Fruit fly (Drosophila melanogaster) whole organism, embryonic: ENCODE results near the gene CG32313.

ENCODE experiments used
- CG10147 ChIP-seq: fragments of 200-800 bp; sonication (Bioruptor generic); optimal IDR thresholded peaks from 2 replicates; lab custom pipeline; 2019; ENCODE audit warnings: missing biosample characterization, mild to moderate bottlenecking, missing genetic modification characterization, moderate library complexity
- CG10431 ChIP-seq: fragments of 200-800 bp; sonication (Bioruptor generic); optimal IDR thresholded peaks from 3 replicates; lab custom pipeline; 2018; ENCODE audit warnings: missing biosample characterization, mild to moderate bottlenecking, missing genetic modification characterization
- CG10654 ChIP-seq: fragments of 200-800 bp; sonication (Bioruptor generic); optimal IDR thresholded peaks from 2 replicates; lab custom pipeline; 2016; ENCODE audit warnings: missing biosample characterization, missing genetic modification characterization
- CG12219 ChIP-seq: fragments of 200-800 bp; sonication (Bioruptor generic); optimal IDR thresholded peaks from 3 replicates; lab custom pipeline; 2018; ENCODE audit warnings: missing biosample characterization, mild to moderate bottlenecking, missing genetic modification characterization
- CG12744 ChIP-seq: fragments of 200-800 bp; sonication (Bioruptor generic); optimal IDR thresholded peaks from 2 replicates; lab custom pipeline; 2016; ENCODE audit warnings: missing biosample characterization, missing genetic modification characterization
- CG13287 ChIP-seq: fragments of 200-800 bp; sonication (Bioruptor generic); IDR thresholded peaks from 2 replicates; pipeline ENCODE4 v1.3.6; 2022; ENCODE audit warnings: missing biosample characterization, missing genetic modification characterization; ENCODE audit not compliant: partially characterized antibody
- CG13424 ChIP-seq: fragments of 200-800 bp; sonication (Bioruptor generic); optimal IDR thresholded peaks from 2 replicates; lab custom pipeline; 2019; ENCODE audit warnings: missing biosample characterization, mild to moderate bottlenecking, missing genetic modification characterization, moderate library complexity
- CG14710 ChIP-seq: fragments of 200-800 bp; sonication (Bioruptor generic); optimal IDR thresholded peaks from 3 replicates; lab custom pipeline; 2019; ENCODE audit warnings: missing biosample characterization, mild to moderate bottlenecking, missing genetic modification characterization, moderate library complexity
- CG1647 ChIP-seq: fragments of 200-800 bp; sonication (Bioruptor generic); optimal IDR thresholded peaks from 3 replicates; lab custom pipeline; 2016; ENCODE audit warnings: missing biosample characterization, missing genetic modification characterization
- CG17568 ChIP-seq: fragments of 200-800 bp; sonication (Bioruptor generic); optimal IDR thresholded peaks from 2 replicates; lab custom pipeline; 2018; ENCODE audit warnings: missing biosample characterization, mild to moderate bottlenecking, missing genetic modification characterization, moderate library complexity
- CG18011 ChIP-seq: fragments of 200-800 bp; sonication (Bioruptor generic); optimal IDR thresholded peaks from 2 replicates; lab custom pipeline; 2017; ENCODE audit warnings: missing biosample characterization, missing genetic modification characterization, mild to moderate bottlenecking, moderate library complexity, missing genotype
- CG18599 ChIP-seq: fragments of 200-800 bp; sonication (Bioruptor generic); optimal IDR thresholded peaks from 3 replicates; lab custom pipeline; 2017; ENCODE audit warnings: missing biosample characterization, missing genetic modification characterization, mild to moderate bottlenecking, moderate library complexity, missing genetic modification reagents
- CG30020 ChIP-seq: fragments of 200-800 bp; optimal IDR thresholded peaks from 2 replicates; lab custom pipeline; 2019; ENCODE audit warnings: missing biosample characterization, mild to moderate bottlenecking, missing genetic modification characterization, moderate library complexity
- CG30403 ChIP-seq: fragments of 200-800 bp; sonication (Bioruptor generic); optimal IDR thresholded peaks from 3 replicates; lab custom pipeline; 2016; ENCODE audit warnings: missing biosample characterization, missing genetic modification characterization
- CG31388 ChIP-seq: fragments of 200-800 bp; sonication (Bioruptor generic); optimal IDR thresholded peaks from 2 replicates; lab custom pipeline; 2016; ENCODE audit warnings: missing biosample characterization, missing genetic modification characterization
- CG3407 ChIP-seq: fragments of 200-800 bp; sonication (Bioruptor generic); optimal IDR thresholded peaks from 2 replicates; lab custom pipeline; 2018; ENCODE audit warnings: missing biosample characterization, mild to moderate bottlenecking, missing genetic modification characterization
- CG4854 ChIP-seq: fragments of 200-800 bp; sonication (Bioruptor generic); optimal IDR thresholded peaks from 2 replicates; lab custom pipeline; 2016; ENCODE audit warnings: missing biosample characterization, missing genetic modification characterization, inconsistent platforms
- CG8924 ChIP-seq: fragments of 200-800 bp; optimal IDR thresholded peaks from 3 replicates; lab custom pipeline; 2019; ENCODE audit warnings: missing biosample characterization, mild to moderate bottlenecking, missing genetic modification characterization, moderate library complexity
- CG9797 ChIP-seq: fragments of 200-800 bp; sonication (Bioruptor generic); optimal IDR thresholded peaks from 3 replicates; lab custom pipeline; 2018; ENCODE audit warnings: missing biosample characterization, mild to moderate bottlenecking, missing genetic modification characterization
- CHES-1-like ChIP-seq: fragments of 200-800 bp; sonication (Bioruptor generic); optimal IDR thresholded peaks from 2 replicates; lab custom pipeline; 2016; ENCODE audit warnings: missing biosample characterization, missing genetic modification characterization
- CTCF ChIP-seq: fragments of 200-800 bp; sonication (Bioruptor generic); optimal IDR thresholded peaks from 2 replicates; lab custom pipeline; 2017; ENCODE audit warnings: missing biosample characterization, mild to moderate bottlenecking, missing genetic modification characterization, moderate library complexity
- Camta ChIP-seq: fragments of 200-800 bp; sonication (Bioruptor generic); optimal IDR thresholded peaks from 2 replicates; lab custom pipeline; 2016; ENCODE audit warnings: missing biosample characterization, missing genetic modification characterization
- D19B ChIP-seq: fragments of 200-800 bp; sonication (Bioruptor generic); optimal IDR thresholded peaks from 2 replicates; lab custom pipeline; 2017; ENCODE audit warnings: missing biosample characterization, mild to moderate bottlenecking, missing genetic modification characterization
- ERR ChIP-seq: fragments of 200-800 bp; sonication (Bioruptor generic); optimal IDR thresholded peaks from 2 replicates; lab custom pipeline; 2016; ENCODE audit warnings: missing biosample characterization, missing genetic modification characterization
- Gug ChIP-seq: fragments of 200-800 bp; sonication (Bioruptor generic); IDR thresholded peaks from 4 replicates; pipeline ENCODE4 v1.3.6; 2022; ENCODE audit warnings: missing biosample characterization, missing genetic modification characterization
- HLH3B ChIP-seq: fragments of 200-800 bp; sonication (Bioruptor generic); IDR thresholded peaks from 2 replicates; pipeline ENCODE4 v1.3.6; 2022; ENCODE audit warnings: missing biosample characterization, missing genetic modification characterization
- HmgD ChIP-seq: fragments of 200-800 bp; sonication (Bioruptor generic); optimal IDR thresholded peaks from 3 replicates; lab custom pipeline; 2016; ENCODE audit warnings: missing biosample characterization, missing genetic modification characterization
- Hr51 ChIP-seq, 2 experiments: fragments of 200-800 bp; sonication (Bioruptor generic); optimal IDR thresholded peaks; 2 replicates in 1 of 2; 3 replicates in 1 of 2; lab custom pipeline; 2016 to 2018; ENCODE audit warnings: missing biosample characterization in 2 of 2, missing genetic modification characterization in 2 of 2, mild to moderate bottlenecking in 1 of 2, moderate library complexity in 1 of 2
- Neu2 ChIP-seq: fragments of 200-800 bp; sonication (Bioruptor generic); optimal IDR thresholded peaks from 3 replicates; lab custom pipeline; 2016; ENCODE audit warnings: missing biosample characterization, missing genetic modification characterization, borderline replicate concordance
- Opbp ChIP-seq: fragments of 200-800 bp; sonication (Bioruptor generic); IDR thresholded peaks from 3 replicates; pipeline ENCODE4 v1.3.6; 2022; ENCODE audit warnings: missing biosample characterization, missing genetic modification characterization; ENCODE audit not compliant: partially characterized antibody
- Side ChIP-seq: fragments of 200-800 bp; sonication (Bioruptor generic); optimal IDR thresholded peaks from 2 replicates; lab custom pipeline; 2016; ENCODE audit warnings: missing biosample characterization, missing genetic modification characterization
- Sox100B ChIP-seq: fragments of 200-800 bp; sonication (Bioruptor generic); optimal IDR thresholded peaks from 3 replicates; lab custom pipeline; 2018; ENCODE audit warnings: missing biosample characterization, mild to moderate bottlenecking, missing genetic modification characterization
- abd-A ChIP-seq: fragments of 200-800 bp; sonication (Bioruptor generic); optimal IDR thresholded peaks from 3 replicates; lab custom pipeline; 2019; ENCODE audit warnings: missing biosample characterization, mild to moderate bottlenecking, missing genetic modification characterization, moderate library complexity
- ato ChIP-seq: fragments of 200-800 bp; sonication (Bioruptor generic); IDR thresholded peaks from 2 replicates; pipeline ENCODE4 v1.3.6; 2022; ENCODE audit warnings: missing biosample characterization, missing genetic modification characterization; ENCODE audit not compliant: partially characterized antibody
- chm ChIP-seq: fragments of 200-800 bp; sonication (Bioruptor generic); IDR thresholded peaks from 2 replicates; pipeline ENCODE4 v1.3.6; 2022; ENCODE audit warnings: missing biosample characterization, missing genetic modification characterization
- cwo ChIP-seq: fragments of 200-800 bp; sonication (Bioruptor generic); optimal IDR thresholded peaks from 3 replicates; lab custom pipeline; 2017; ENCODE audit warnings: missing biosample characterization, missing genetic modification characterization, mild to moderate bottlenecking, moderate library complexity, missing genetic modification reagents
- dan ChIP-seq: fragments of 200-800 bp; sonication (Bioruptor generic); IDR thresholded peaks from 2 replicates; pipeline ENCODE4 v1.3.6; 2022; ENCODE audit warnings: missing biosample characterization, missing genetic modification characterization
- dmrt99B ChIP-seq: fragments of 200-800 bp; sonication (Bioruptor generic); optimal IDR thresholded peaks from 2 replicates; lab custom pipeline; 2018; ENCODE audit warnings: missing biosample characterization, mild to moderate bottlenecking, missing genetic modification characterization, moderate library complexity
- fd102C ChIP-seq: fragments of 200-800 bp; sonication (Bioruptor generic); optimal IDR thresholded peaks from 2 replicates; lab custom pipeline; 2018; ENCODE audit warnings: missing biosample characterization, mild to moderate bottlenecking, missing genetic modification characterization, moderate library complexity
- fd3F ChIP-seq: fragments of 200-800 bp; sonication (Bioruptor generic); optimal IDR thresholded peaks from 2 replicates; lab custom pipeline; 2018; ENCODE audit warnings: missing biosample characterization, mild to moderate bottlenecking, missing genetic modification characterization, moderate library complexity
- fd96Cb ChIP-seq: fragments of 200-800 bp; sonication (Bioruptor generic); optimal IDR thresholded peaks from 2 replicates; lab custom pipeline; 2018; ENCODE audit warnings: missing biosample characterization, mild to moderate bottlenecking, missing genetic modification characterization, moderate library complexity
- kah ChIP-seq: fragments of 200-800 bp; sonication (Bioruptor generic); optimal IDR thresholded peaks from 2 replicates; lab custom pipeline; 2018; ENCODE audit warnings: missing biosample characterization, mild to moderate bottlenecking, missing genetic modification characterization
- luna ChIP-seq: fragments of 200-800 bp; sonication (Bioruptor generic); optimal IDR thresholded peaks from 2 replicates; lab custom pipeline; 2016; ENCODE audit warnings: missing biosample characterization, missing genetic modification characterization
- mirr ChIP-seq: fragments of 200-800 bp; sonication (Bioruptor generic); optimal IDR thresholded peaks from 3 replicates; lab custom pipeline; 2018; ENCODE audit warnings: missing biosample characterization, mild to moderate bottlenecking, missing genetic modification characterization
- psq ChIP-seq: fragments of 200-800 bp; sonication (Bioruptor generic); optimal IDR thresholded peaks from 2 replicates; lab custom pipeline; 2017; ENCODE audit warnings: missing biosample characterization, missing genetic modification characterization
- sc ChIP-seq, 3 experiments: fragments of >200 bp in 2 of 3; fragments of 200-800 bp in 1 of 3; sonication (Bioruptor generic) in 1 of 3; optimal IDR thresholded peaks; 2 replicates in 2 of 3; 3 replicates in 1 of 3; lab custom pipeline; 2017; ENCODE audit warnings: mild to moderate bottlenecking in 1 of 3, missing biosample characterization in 1 of 3, missing genetic modification characterization in 1 of 3, missing genetic modification reagents in 1 of 3
- sim ChIP-seq: fragments of 200-800 bp; sonication (Bioruptor generic); IDR thresholded peaks from 2 replicates; pipeline ENCODE4 v1.3.6; 2022; ENCODE audit warnings: missing biosample characterization, missing genetic modification characterization
- stc ChIP-seq: fragments of 200-800 bp; sonication (Bioruptor generic); IDR thresholded peaks from 2 replicates; pipeline ENCODE4 v1.3.6; 2022; ENCODE audit warnings: missing biosample characterization, missing genetic modification characterization
- tin ChIP-seq: fragments of 200-800 bp; sonication (Bioruptor generic); optimal IDR thresholded peaks from 3 replicates; lab custom pipeline; 2016; ENCODE audit warnings: missing biosample characterization, missing genetic modification characterization
- ttk ChIP-seq: fragments of 200-800 bp; sonication (Bioruptor generic); IDR thresholded peaks from 2 replicates; pipeline ENCODE4 v2.1.2; 2022; ENCODE audit warnings: missing biosample characterization, missing genetic modification characterization
- yki ChIP-seq: fragments of >200 bp; optimal IDR thresholded peaks from 3 replicates; lab custom pipeline; 2018

CG32313 gene

DNA sequence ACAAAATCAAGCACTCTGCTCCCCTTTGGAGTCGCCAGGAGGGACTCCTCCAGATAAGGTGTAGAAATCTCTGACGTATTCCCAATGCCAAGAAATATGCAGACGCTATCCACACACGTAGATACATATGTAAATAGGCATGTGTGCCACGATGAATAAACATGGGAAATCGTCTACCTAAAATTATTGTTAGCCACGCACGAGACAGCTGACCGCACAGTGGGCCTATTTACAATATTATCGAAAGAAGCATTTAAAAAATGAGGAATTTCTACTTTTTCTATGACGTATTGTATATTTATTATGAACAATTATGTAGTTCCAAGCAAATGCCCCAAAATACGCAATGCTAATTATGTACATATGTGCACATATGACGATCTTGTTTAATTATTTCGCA lies 3.6 kb upstream of the CG32313 start (continued):
- TF ChIP-seq Opbp (GFP tag; lab: Robert Waterston, UW) (no peak), HLH3B (no peak), cwo (GFP tag; lab: Kevin White, UChicago) (peak; percentile 84), CG18599 (peak; percentile 11), stc (GFP tag; lab: Robert Waterston, UW) (peak; percentile 30; the same call in 1 of the 2 replicates), CG13424 (tag; lab: Kevin White, UChicago) (peak; percentile 23), D19B (GFP tag; lab: Kevin White, UChicago) (no peak), ttk (GFP tag; lab: Robert Waterston, UW) (no peak), CG17568 (no peak), CG9797 (GFP tag; lab: Kevin White, UChicago) (no peak), CG13287 (GFP tag; lab: Robert Waterston, UW) (no peak), HmgD (GFP tag; lab: Kevin White, UChicago) (no peak), CTCF (GFP tag; lab: Kevin White, UChicago) (no peak), kah (no peak), Sox100B (GFP tag; lab: Kevin White, UChicago) (no peak), CG30020 (tag; lab: Kevin White, UChicago) (no peak), Side (no peak), CG10147 (no peak), mirr (peak; percentile 46), Hr51 (GFP tag; optimal IDR thresholded peaks at IDR 0.05; lab: Kevin White, UChicago) (peak in 1 of 2 experiments; percentile 36), dan (GFP tag; lab: Robert Waterston, UW) (no peak), fd96Cb (tag; lab: Kevin White, UChicago) (no peak), fd102C (peak; percentile 72), ERR (GFP tag; lab: Kevin White, UChicago) (no peak), fd3F (GFP tag; lab: Kevin White, UChicago) (peak; percentile 10), tin (GFP tag; lab: Kevin White, UChicago) (no peak), CG10431 (GFP tag; lab: Kevin White, UChicago) (no peak), CG18011 (GFP tag; lab: Kevin White, UChicago) (no peak), CG12744 (GFP tag; lab: Kevin White, UChicago) (no peak), sim (GFP tag; lab: Robert Waterston, UW) (no peak), CG1647 (GFP tag; lab: Kevin White, UChicago) (peak; percentile 43), CG30403 (GFP tag; lab: Kevin White, UChicago) (peak; percentile 36), Neu2 (GFP tag; lab: Kevin White, UChicago) (no peak), CHES-1-like (GFP tag; lab: Kevin White, UChicago) (no peak), CG10654 (GFP tag; lab: Kevin White, UChicago) (no peak), CG31388 (GFP tag; lab: Kevin White, UChicago) (no peak), yki (no peak), Gug (GFP tag; lab: Robert Waterston, UW) (no peak), abd-A (no peak), luna (GFP tag; lab: Kevin White, UChicago) (no peak), CG14710 (tag; lab: Kevin White, UChicago) (no peak), dmrt99B (tag; lab: Kevin White, UChicago) (peak; percentile 39), CG4854 (GFP tag; lab: Kevin White, UChicago) (no peak), chm (GFP tag; lab: Robert Waterston, UW) (no peak), CG8924 (no peak), sc (optimal IDR thresholded peaks at IDR 0.05; lab: Kevin White, UChicago) (no peak), sc (GFP tag; optimal IDR thresholded peaks at IDR 0.05; lab: Kevin White, UChicago) (no peak), psq (GFP tag; lab: Kevin White, UChicago) (no peak), CG12219 (GFP tag; lab: Kevin White, UChicago) (no peak), ato (GFP tag; lab: Robert Waterston, UW) (no peak), Camta (GFP tag; lab: Kevin White, UChicago) (no peak), CG3407 (no peak)
